Comparison of ENCODE assay signal across 5 worm cellular contexts in genomic region chrV:13410688-13411087, ce11.
TF ChIP-seq lines count a peak whose summit lies in the region.

Gene F53F1.4 (plus strand): TSS chrV:13411077.

TF ChIP-seq in whole organism, L1 larva, 84 proteins besides CTCF, POLR2A, EP300 and RAD21:
- no peak for TF ChIP-seq efl-3 (GFP tag; optimal IDR thresholded peaks at IDR 0.05; lab: Kevin White, UChicago)
- peak; percentile 85 for TF ChIP-seq blmp-1 (tag; optimal IDR thresholded peaks at IDR 0.05; lab: Kevin White, UChicago)

TF ChIP-seq in whole organism, L2 larva, 48 proteins besides CTCF, POLR2A, EP300 and RAD21:
- TF ChIP-seq fos-1 (tag; optimal IDR thresholded peaks at IDR 0.05; lab: Kevin White, UChicago) (no peak), ZK546.5 (tag; optimal IDR thresholded peaks at IDR 0.05; lab: Kevin White, UChicago) (no peak), nhr-25 (tag; optimal IDR thresholded peaks at IDR 0.05; lab: Kevin White, UChicago) (peak; percentile 60), blmp-1 (tag; optimal IDR thresholded peaks at IDR 0.05; lab: Kevin White, UChicago; ENCODE audit: insufficient read depth) (peak; percentile 30)
TF ChIP-seq in whole organism, L2 larva: peak in this region for 2.

TF ChIP-seq in whole organism, L3 larva, 47 proteins besides CTCF, POLR2A, EP300 and RAD21:
- TF ChIP-seq nhr-25 (tag; optimal IDR thresholded peaks at IDR 0.05; lab: Kevin White, UChicago), result peak; percentile 69
- TF ChIP-seq nhr-77 (tag; optimal IDR thresholded peaks at IDR 0.05; lab: Kevin White, UChicago), result no peak
- TF ChIP-seq nhr-11 (tag; optimal IDR thresholded peaks at IDR 0.05; lab: Kevin White, UChicago), result no peak

TF ChIP-seq in whole organism, L4 larva, 104 proteins besides CTCF, POLR2A, EP300 and RAD21:
- TF ChIP-seq nhr-11 (tag; optimal IDR thresholded peaks at IDR 0.05; lab: Kevin White, UChicago) (no peak), nhr-48 (tag; optimal IDR thresholded peaks at IDR 0.05; lab: Kevin White, UChicago) (peak; percentile 40), ceh-20 (GFP tag; IDR thresholded peaks at IDR 0.05; lab: Robert Waterston, UW) (no peak), hlh-11 (tag; optimal IDR thresholded peaks at IDR 0.05; lab: Kevin White, UChicago) (peak; percentile 19), mxl-3 (GFP tag; optimal IDR thresholded peaks at IDR 0.05; lab: Kevin White, UChicago) (peak; percentile 74), pha-4 (GFP tag; IDR thresholded peaks at IDR 0.05; lab: Robert Waterston, UW) (no peak), pha-4 (tag; optimal IDR thresholded peaks at IDR 0.05; lab: Kevin White, UChicago) (no peak)
TF ChIP-seq in whole organism, L4 larva: peak in this region for 3.

TF ChIP-seq in whole organism, young adult, 124 proteins besides CTCF, POLR2A, EP300 and RAD21:
- no peak for TF ChIP-seq ekl-4 (GFP tag; IDR thresholded peaks at IDR 0.05; lab: Robert Waterston, UW)
- no peak for TF ChIP-seq attf-6 (GFP tag; IDR thresholded peaks at IDR 0.05; lab: Robert Waterston, UW)
- no peak for TF ChIP-seq K12H6.12 (tag; optimal IDR thresholded peaks at IDR 0.05; lab: Kevin White, UChicago)
- TF ChIP-seq ztf-28 (GFP tag; IDR thresholded peaks at IDR 0.05; lab: Robert Waterston, UW), result 0 out of 2 replicates have a peak, but pooled peaks have one; percentile 37
TF ChIP-seq in whole organism, young adult: peak in this region for 1.
